Worm (Caenorhabditis elegans): ENCODE results near the gene F20D1.22.

F20D1.22 gene

ce11 chrX:14946217-14946463 is 20.5 kb upstream of the F20D1.22 start, which contains the start of gene mrp-5:
TSS of gene mrp-5 (minus strand) at chrX:14946317.
- no peak for TF ChIP-seq dve-1 (tag; optimal IDR thresholded peaks at IDR 0.05; ENCODE audit: insufficient read depth)
- no peak for TF ChIP-seq ceh-44 (GFP tag; IDR thresholded peaks at IDR 0.05)
- no peak for TF ChIP-seq ctbp-1 (GFP tag; IDR thresholded peaks at IDR 0.05)
- no peak for TF ChIP-seq dmd-8 (GFP tag; IDR thresholded peaks at IDR 0.05)
- TF ChIP-seq daf-8 (GFP tag; IDR thresholded peaks at IDR 0.05): no peak
- no peak for TF ChIP-seq rbr-2 (tag; optimal IDR thresholded peaks at IDR 0.05)
- TF ChIP-seq fos-1 (tag; optimal IDR thresholded peaks at IDR 0.05): no peak
- no peak for TF ChIP-seq D1046.2 (GFP tag; IDR thresholded peaks at IDR 0.05)
- no peak for TF ChIP-seq attf-4 (tag; optimal IDR thresholded peaks at IDR 0.05)
- TF ChIP-seq madf-9 (GFP tag; conservative IDR thresholded peaks at IDR 0.05): no peak
- no peak for TF ChIP-seq zag-1 (tag; optimal IDR thresholded peaks at IDR 0.05)
- no peak for TF ChIP-seq nhr-10 (tag; optimal IDR thresholded peaks at IDR 0.05)
- TF ChIP-seq mdl-1 (tag; optimal IDR thresholded peaks at IDR 0.05): no peak
- no peak for TF ChIP-seq dpl-1 (GFP tag; optimal IDR thresholded peaks at IDR 0.05)
- no peak for TF ChIP-seq T20F7.1 (GFP tag; optimal IDR thresholded peaks at IDR 0.05)
- no peak for TF ChIP-seq T26A8.4 (GFP tag; IDR thresholded peaks at IDR 0.05)
- no peak for TF ChIP-seq dmd-9 (GFP tag; IDR thresholded peaks at IDR 0.05)

ce11 chrX:14946464-14947354 is 19.9 kb upstream of the F20D1.22 start:
- peak; percentile 78 for TF ChIP-seq nhr-28 (tag; optimal IDR thresholded peaks at IDR 0.05)
- peak; percentile 36 for TF ChIP-seq aha-1 (tag)
- no peak for TF ChIP-seq ztf-11 (tag; optimal IDR thresholded peaks at IDR 0.05)
- TF ChIP-seq cey-2 (tag; optimal IDR thresholded peaks at IDR 0.05; ENCODE audit: borderline replicate concordance, insufficient read depth): no peak
- peak in 1 of 2 experiments; percentile 11 for TF ChIP-seq hif-1 (tag; optimal IDR thresholded peaks at IDR 0.05)
- peak; percentile 95 for TF ChIP-seq hlh-30 (tag; optimal IDR thresholded peaks at IDR 0.05; ENCODE audit: insufficient read depth)
- TF ChIP-seq ztf-7 (tag; optimal IDR thresholded peaks at IDR 0.05): peak; percentile 98
- TF ChIP-seq duxl-1 (tag; optimal IDR thresholded peaks at IDR 0.05; ENCODE audit: poor library complexity): no peak
- no peak for TF ChIP-seq unc-130 (GFP tag; optimal IDR thresholded peaks at IDR 0.05)
- peak; percentile 84 for TF ChIP-seq dve-1 (tag; optimal IDR thresholded peaks at IDR 0.05; ENCODE audit: insufficient read depth)
- no peak for TF ChIP-seq zfp-3 (GFP tag; conservative IDR thresholded peaks at IDR 0.05)
- TF ChIP-seq T20F7.1 (GFP tag; optimal IDR thresholded peaks at IDR 0.05): peak; percentile 52
- TF ChIP-seq unc-62 (GFP tag; optimal IDR thresholded peaks at IDR 0.05 in 1 of 2): peak; percentile 11 to 93
- no peak for TF ChIP-seq unc-62 (tag; optimal IDR thresholded peaks at IDR 0.05)
- TF ChIP-seq snpc-1.2 (GFP tag; IDR thresholded peaks at IDR 0.05): no peak
- TF ChIP-seq hlh-11 (tag; optimal IDR thresholded peaks at IDR 0.05): peak; percentile 84
- TF ChIP-seq madf-9 (GFP tag; conservative IDR thresholded peaks at IDR 0.05): peak; percentile 30; the same call in 1 of the 2 replicates
- TF ChIP-seq mep-1 (tag; optimal IDR thresholded peaks at IDR 0.05): peak; percentile 31
- TF ChIP-seq nhr-48 (tag; optimal IDR thresholded peaks at IDR 0.05): peak; percentile 82
- peak; percentile 71 for TF ChIP-seq nhr-102 (tag; optimal IDR thresholded peaks at IDR 0.05)
- TF ChIP-seq daf-16 (GFP tag; optimal IDR thresholded peaks at IDR 0.05): peak in 1 of 2 experiments; percentile 25
- TF ChIP-seq daf-16 (tag; optimal IDR thresholded peaks at IDR 0.05): peak; percentile 75
- no peak for TF ChIP-seq dmd-8 (GFP tag; IDR thresholded peaks at IDR 0.05)
- TF ChIP-seq ama-1 (optimal IDR thresholded peaks at IDR 0.05): no peak
- no peak for TF ChIP-seq skn-1 (tag; optimal IDR thresholded peaks at IDR 0.05)
- TF ChIP-seq dmd-6 (GFP tag; IDR thresholded peaks at IDR 0.05): peak; percentile 86
- TF ChIP-seq lin-38 (GFP tag; IDR thresholded peaks at IDR 0.05): peak; percentile 70
- no peak for TF ChIP-seq attf-4 (tag; optimal IDR thresholded peaks at IDR 0.05)
- TF ChIP-seq lin-1 (GFP tag; IDR thresholded peaks at IDR 0.05): peak; percentile 42; the same call in 1 of the 2 replicates
- 0 out of 2 replicates have a peak, but pooled peaks have one; percentile 57 for TF ChIP-seq tra-1 (GFP tag; IDR thresholded peaks at IDR 0.05)
- peak; percentile 30 for TF ChIP-seq mes-2 (tag; optimal IDR thresholded peaks at IDR 0.05; ENCODE audit: poor library complexity, severe bottlenecking)
- peak; percentile 88 for TF ChIP-seq pqm-1 (tag; optimal IDR thresholded peaks at IDR 0.05)
- peak; percentile 28 for TF ChIP-seq nhr-77 (tag; optimal IDR thresholded peaks at IDR 0.05)
- TF ChIP-seq mxl-3 (GFP tag; optimal IDR thresholded peaks at IDR 0.05): peak; percentile 32
- TF ChIP-seq lsy-2 (tag; optimal IDR thresholded peaks at IDR 0.05): peak in 1 of 2 experiments; percentile 42
- no peak for TF ChIP-seq madf-5 (GFP tag; IDR thresholded peaks at IDR 0.05)

Data from whole organism, L4 larva.